Worm (Caenorhabditis elegans): Measurements from ENCODE around the gene C40A11.4.

Gene C40A11.4

ce11 chrII:2116794-2117193, 20.4 kb upstream of the C40A11.4 start, which contains the start of gene srh-195:
Gene srh-195, minus strand, starts transcription at chrII:2116894.
- no peak for TF ChIP-seq ceh-43 (GFP tag; optimal IDR thresholded peaks at IDR 0.05)
- no peak for TF ChIP-seq unc-62 (GFP tag; optimal IDR thresholded peaks at IDR 0.05)
- TF ChIP-seq nhr-28 (tag; optimal IDR thresholded peaks at IDR 0.05) = no peak
- no peak for TF ChIP-seq unc-39 (tag; optimal IDR thresholded peaks at IDR 0.05)

- no peak for TF ChIP-seq nhr-76 (tag; optimal IDR thresholded peaks at IDR 0.05)
- no peak for TF ChIP-seq elt-1 (tag; optimal IDR thresholded peaks at IDR 0.05; ENCODE audit: borderline replicate concordance, insufficient read depth)
- TF ChIP-seq flh-1 (GFP tag; optimal IDR thresholded peaks at IDR 0.05) = no peak
- TF ChIP-seq sptf-1 (tag; optimal IDR thresholded peaks at IDR 0.05) = no peak
- no peak for TF ChIP-seq ceh-39 (tag; optimal IDR thresholded peaks at IDR 0.05)
- TF ChIP-seq cnd-1 (tag; optimal IDR thresholded peaks at IDR 0.05) = no peak
- TF ChIP-seq ham-2 (GFP tag; optimal IDR thresholded peaks at IDR 0.05) = no peak
- TF ChIP-seq pha-4 (tag; optimal IDR thresholded peaks at IDR 0.05) = no peak
- TF ChIP-seq zip-8 (tag; optimal IDR thresholded peaks at IDR 0.05) = no peak
- TF ChIP-seq ceh-83 (GFP tag; optimal IDR thresholded peaks at IDR 0.05) = no peak
- no peak for TF ChIP-seq mab-5 (tag; optimal IDR thresholded peaks at IDR 0.05)
- TF ChIP-seq nhr-2 (tag; optimal IDR thresholded peaks at IDR 0.05) = no peak
- no peak for TF ChIP-seq lin-13 (tag; optimal IDR thresholded peaks at IDR 0.05)
- TF ChIP-seq elt-3 (tag; optimal IDR thresholded peaks at IDR 0.05) = no peak
These were observed 15.1 kb upstream of the C40A11.4 start, which contains the start of gene math-37 for ce11 chrII:2122091-2122490. Gene math-37, minus strand, starts transcription at chrII:2122191.

ce11 chrII:2122762-2123161, 14.5 kb upstream of the C40A11.4 start:
- TF ChIP-seq bed-3 (GFP tag; optimal IDR thresholded peaks at IDR 0.05) (no peak), sptf-1 (tag; optimal IDR thresholded peaks at IDR 0.05) (no peak), mep-1 (tag; optimal IDR thresholded peaks at IDR 0.05) (no peak), mab-5 (tag; optimal IDR thresholded peaks at IDR 0.05) (no peak), ces-1 (GFP tag; optimal IDR thresholded peaks at IDR 0.05) (no peak), lin-13 (tag; optimal IDR thresholded peaks at IDR 0.05) (no peak), nhr-28 (tag; optimal IDR thresholded peaks at IDR 0.05) (no peak), unc-39 (tag; optimal IDR thresholded peaks at IDR 0.05) (no peak), ham-2 (GFP tag; optimal IDR thresholded peaks at IDR 0.05) (no peak), elt-3 (tag; optimal IDR thresholded peaks at IDR 0.05) (no peak), lsy-2 (tag; optimal IDR thresholded peaks at IDR 0.05) (no peak), tbx-8 (GFP tag; optimal IDR thresholded peaks at IDR 0.05) (no peak), sem-2 (GFP tag; optimal IDR thresholded peaks at IDR 0.05) (no peak)

- peak; percentile 38 for TF ChIP-seq ceh-39 (tag; optimal IDR thresholded peaks at IDR 0.05)
- no peak for TF ChIP-seq sem-2 (GFP tag; optimal IDR thresholded peaks at IDR 0.05)
These were observed 6.5 kb upstream of the C40A11.4 start, which contains the start of gene sdz-28 for ce11 chrII:2130770-2131169. Gene sdz-28, plus strand, starts transcription at chrII:2131070.

ce11 chrII:2135604-2136003, 1.6 kb upstream of the C40A11.4 start, which contains the start of gene hpo-7:
Gene hpo-7, minus strand, starts transcription at chrII:2135704.
- TF ChIP-seq ceh-43 (GFP tag; optimal IDR thresholded peaks at IDR 0.05) (no peak), cnd-1 (tag; optimal IDR thresholded peaks at IDR 0.05) (no peak), flh-1 (GFP tag; optimal IDR thresholded peaks at IDR 0.05) (no peak), lin-13 (tag; optimal IDR thresholded peaks at IDR 0.05) (no peak)

- TF ChIP-seq zip-8 (tag; optimal IDR thresholded peaks at IDR 0.05) = no peak
- TF ChIP-seq tbx-8 (GFP tag; optimal IDR thresholded peaks at IDR 0.05) = no peak
- no peak for TF ChIP-seq ceh-83 (GFP tag; optimal IDR thresholded peaks at IDR 0.05)
- no peak for TF ChIP-seq elt-3 (tag; optimal IDR thresholded peaks at IDR 0.05)
- TF ChIP-seq sptf-1 (tag; optimal IDR thresholded peaks at IDR 0.05) = no peak
- peak; percentile 91 for TF ChIP-seq cnd-1 (tag; optimal IDR thresholded peaks at IDR 0.05)
- no peak for TF ChIP-seq nhr-76 (tag; optimal IDR thresholded peaks at IDR 0.05)
- TF ChIP-seq mep-1 (tag; optimal IDR thresholded peaks at IDR 0.05) = no peak
- TF ChIP-seq unc-62 (GFP tag; optimal IDR thresholded peaks at IDR 0.05) = no peak
- peak; percentile 2 for TF ChIP-seq lin-32 (GFP tag; optimal IDR thresholded peaks at IDR 0.05)
- TF ChIP-seq snpc-4 (tag; optimal IDR thresholded peaks at IDR 0.05) = no peak
- no peak for TF ChIP-seq nhr-12 (tag; optimal IDR thresholded peaks at IDR 0.05)
- TF ChIP-seq lsy-2 (tag; optimal IDR thresholded peaks at IDR 0.05) = no peak
- TF ChIP-seq drap-1 (GFP tag; optimal IDR thresholded peaks at IDR 0.05) = no peak
- TF ChIP-seq ztf-11 (tag; optimal IDR thresholded peaks at IDR 0.05) = no peak
- no peak for TF ChIP-seq lin-13 (tag; optimal IDR thresholded peaks at IDR 0.05)
These were observed 1.7 kb downstream of the C40A11.4 start for ce11 chrII:2138901-2139300.
